Worm (Caenorhabditis elegans) whole organism, L1 larva: ENCODE data around the gene egl-46.

Source experiments
- C04F5.9 ChIP-seq: sonication (generic microtip); optimal IDR thresholded peaks from 2 replicates; lab custom pipeline; 2016; ENCODE audit warnings: missing genetic modification characterization, missing compliant biosample characterization
- C16A3.4 ChIP-seq: fragments of 150-350 bp; optimal IDR thresholded peaks from 2 replicates; lab custom pipeline; 2014; ENCODE audit warnings: missing biosample characterization, missing genetic modification characterization
- alr-1 ChIP-seq: fragments of 200-800 bp; sonication (Bioruptor generic); optimal IDR thresholded peaks from 2 replicates; lab custom pipeline; 2018; ENCODE audit warnings: borderline replicate concordance, mild to moderate bottlenecking, missing genetic modification characterization, missing compliant biosample characterization
- aly-2 ChIP-seq: fragments of 150-350 bp; optimal IDR thresholded peaks from 2 replicates; lab custom pipeline; 2014; ENCODE audit warnings: missing biosample characterization, missing genetic modification characterization
- ama-1 ChIP-seq: fragments of 150-350 bp; optimal IDR thresholded peaks from 2 replicates; lab custom pipeline; 2014
- blmp-1 ChIP-seq: fragments of 150-350 bp; optimal IDR thresholded peaks from 2 replicates; lab custom pipeline; 2014; ENCODE audit warnings: missing biosample characterization, missing genetic modification characterization
- ceh-82 ChIP-seq, 3 experiments: fragments of 150-350 bp in 1 of 3; sonication (generic microtip) in 2 of 3; optimal IDR thresholded peaks; 2 replicates each; lab custom pipeline; 2014 to 2017; ENCODE audit warnings: missing biosample characterization in 3 of 3, missing genetic modification characterization in 3 of 3
- ceh-88 ChIP-seq: fragments of 200-800 bp; sonication (Bioruptor generic); IDR thresholded peaks from 2 replicates; pipeline ENCODE4 v1.3.6; 2022; ENCODE audit warnings: missing genetic modification characterization, missing compliant biosample characterization
- dsc-1 ChIP-seq: sonication (generic microtip); optimal IDR thresholded peaks from 2 replicates; lab custom pipeline; 2016; ENCODE audit warnings: mild to moderate bottlenecking, missing genetic modification characterization, missing compliant biosample characterization
- egl-27 ChIP-seq, 2 experiments: fragments of 150-350 bp in 1 of 2; sonication (generic microtip); optimal IDR thresholded peaks; 3 replicates each; lab custom pipeline; 2017 to 2018; ENCODE audit warnings: missing biosample characterization in 2 of 2, missing genetic modification characterization in 2 of 2, missing genetic modification reagents in 2 of 2
- elt-2 ChIP-seq: sonication (generic microtip); optimal IDR thresholded peaks from 2 replicates; lab custom pipeline; 2016; ENCODE audit warnings: missing genetic modification characterization, mild to moderate bottlenecking, inconsistent platforms, missing compliant biosample characterization, missing genetic modification reagents
- ets-5 ChIP-seq: fragments of 200-800 bp; sonication (Bioruptor generic); IDR thresholded peaks from 2 replicates; pipeline ENCODE4 v1.3.6; 2022; ENCODE audit warnings: missing genetic modification characterization, missing compliant biosample characterization
- fkh-10 ChIP-seq: sonication (generic microtip); optimal IDR thresholded peaks from 2 replicates; lab custom pipeline; 2017; ENCODE audit warnings: missing biosample characterization, missing genetic modification reagents, missing genetic modification characterization
- fkh-8 ChIP-seq: sonication (generic microtip); optimal IDR thresholded peaks from 2 replicates; lab custom pipeline; 2016; ENCODE audit warnings: mild to moderate bottlenecking, missing genetic modification characterization, missing compliant biosample characterization
- grh-1 ChIP-seq: fragments of 200-800 bp; sonication (Bioruptor generic); IDR thresholded peaks from 2 replicates; pipeline ENCODE4 v1.3.6; 2022; ENCODE audit warnings: missing genetic modification reagents, missing genetic modification characterization, missing compliant biosample characterization
- hlh-17 ChIP-seq: fragments of 200-800 bp; sonication (Bioruptor generic); optimal IDR thresholded peaks from 2 replicates; lab custom pipeline; 2018; ENCODE audit warnings: missing genetic modification characterization, mild to moderate bottlenecking, missing compliant biosample characterization, moderate library complexity, borderline replicate concordance
- hlh-4 ChIP-seq: sonication (generic microtip); optimal IDR thresholded peaks from 2 replicates; lab custom pipeline; 2016; ENCODE audit warnings: mild to moderate bottlenecking, missing genetic modification characterization, missing compliant biosample characterization
- irx-1 ChIP-seq: sonication (generic microtip); optimal IDR thresholded peaks from 2 replicates; lab custom pipeline; 2016; ENCODE audit warnings: missing genetic modification characterization, missing compliant biosample characterization
- isw-1 ChIP-seq: fragments of 200-800 bp; sonication (Bioruptor generic); IDR thresholded peaks from 2 replicates; pipeline ENCODE4 v1.3.6; 2022; ENCODE audit warnings: missing genetic modification characterization, missing compliant biosample characterization
- lin-13 ChIP-seq: fragments of 150-350 bp; optimal IDR thresholded peaks from 2 replicates; lab custom pipeline; 2014; ENCODE audit warnings: missing biosample characterization, missing genetic modification reagents, missing genetic modification characterization
- lin-14 ChIP-seq: fragments of 200-800 bp; sonication (Bioruptor generic); optimal IDR thresholded peaks from 2 replicates; lab custom pipeline; 2018; ENCODE audit warnings: mild to moderate bottlenecking, missing genetic modification characterization, moderate library complexity, missing compliant biosample characterization
- lin-35 ChIP-seq, 2 experiments: fragments of 150-350 bp; optimal IDR thresholded peaks; 2 replicates each; lab custom pipeline; 2014; ENCODE audit warnings: missing biosample characterization in 2 of 2, missing genetic modification characterization in 2 of 2, missing genetic modification reagents in 2 of 2
- lin-39 ChIP-seq: fragments of 150-350 bp; optimal IDR thresholded peaks from 2 replicates; lab custom pipeline; 2014; ENCODE audit warnings: missing biosample characterization, missing genetic modification reagents, missing genetic modification characterization
- lir-3 ChIP-seq: sonication (generic microtip); optimal IDR thresholded peaks from 2 replicates; lab custom pipeline; 2016; ENCODE audit warnings: mild to moderate bottlenecking, missing genetic modification characterization, moderate library complexity, missing compliant biosample characterization; ENCODE audit not compliant: poor library complexity
- lsy-2 ChIP-seq, 2 experiments: fragments of 150-350 bp; optimal IDR thresholded peaks; 2 replicates each; lab custom pipeline; 2014; ENCODE audit warnings: missing biosample characterization in 2 of 2, missing genetic modification characterization in 2 of 2
- mab-9 ChIP-seq: fragments of 200-800 bp; sonication (Bioruptor generic); IDR thresholded peaks from 2 replicates; pipeline ENCODE4 v1.3.6; 2022; ENCODE audit warnings: missing genetic modification reagents, missing genetic modification characterization, missing compliant biosample characterization
- mdl-1 ChIP-seq, 2 experiments: fragments of 150-350 bp; optimal IDR thresholded peaks; 2 replicates each; lab custom pipeline; 2014 to 2017; ENCODE audit warnings: missing biosample characterization in 2 of 2, missing genetic modification characterization in 2 of 2, inconsistent platforms in 1 of 2
- mep-1 ChIP-seq: fragments of 150-350 bp; optimal IDR thresholded peaks from 2 replicates; lab custom pipeline; 2014; ENCODE audit warnings: missing biosample characterization, missing genetic modification characterization
- nhr-11 ChIP-seq: fragments of 150-350 bp; optimal IDR thresholded peaks from 2 replicates; lab custom pipeline; 2014; ENCODE audit warnings: missing biosample characterization, missing genetic modification characterization
- nhr-12 ChIP-seq: sonication (generic microtip); optimal IDR thresholded peaks from 2 replicates; lab custom pipeline; 2017; ENCODE audit warnings: missing biosample characterization, missing genetic modification characterization
- nhr-28 ChIP-seq: fragments of 150-350 bp; optimal IDR thresholded peaks from 2 replicates; lab custom pipeline; 2014; ENCODE audit warnings: missing biosample characterization, missing genetic modification characterization
- nhr-47 ChIP-seq: sonication (generic microtip); optimal IDR thresholded peaks from 2 replicates; lab custom pipeline; 2016; ENCODE audit warnings: mild to moderate bottlenecking, missing genetic modification characterization, moderate library complexity, missing compliant biosample characterization
- nhr-77 ChIP-seq: fragments of 150-350 bp; optimal IDR thresholded peaks from 2 replicates; lab custom pipeline; 2014; ENCODE audit warnings: missing biosample characterization, missing genetic modification characterization
- nhr-84 ChIP-seq: sonication (generic microtip); optimal IDR thresholded peaks from 2 replicates; lab custom pipeline; 2017; ENCODE audit warnings: missing biosample characterization, missing genetic modification characterization
- pag-3 ChIP-seq: sonication (generic microtip); optimal IDR thresholded peaks from 2 replicates; lab custom pipeline; 2017; ENCODE audit warnings: missing genetic modification characterization, mild to moderate bottlenecking, missing compliant biosample characterization, antibody characterized with exemption, borderline replicate concordance; ENCODE audit not compliant: insufficient read depth
- pax-3 ChIP-seq: fragments of 200-800 bp; sonication (Bioruptor generic); optimal IDR thresholded peaks from 2 replicates; lab custom pipeline; 2018; ENCODE audit warnings: mild to moderate bottlenecking, missing genetic modification characterization, moderate library complexity, missing compliant biosample characterization
- rnt-1 ChIP-seq: sonication (generic microtip); optimal IDR thresholded peaks from 2 replicates; lab custom pipeline; 2016; ENCODE audit warnings: mild to moderate bottlenecking, missing genetic modification characterization, moderate library complexity, missing compliant biosample characterization
- snu-23 ChIP-seq: sonication (generic microtip); optimal IDR thresholded peaks from 2 replicates; lab custom pipeline; 2016; ENCODE audit warnings: missing genetic modification characterization, missing compliant biosample characterization
- sptf-1 ChIP-seq: fragments of 150-350 bp; optimal IDR thresholded peaks from 2 replicates; lab custom pipeline; 2014; ENCODE audit warnings: missing biosample characterization, missing genetic modification characterization
- swsn-7 ChIP-seq: sonication (generic microtip); optimal IDR thresholded peaks from 2 replicates; lab custom pipeline; 2016; ENCODE audit warnings: missing genetic modification characterization, missing compliant biosample characterization
- unc-130 ChIP-seq: fragments of 150-350 bp; optimal IDR thresholded peaks from 2 replicates; lab custom pipeline; 2017; ENCODE audit warnings: missing biosample characterization, missing genetic modification characterization, inconsistent platforms
- unc-30 ChIP-seq: sonication (generic microtip); optimal IDR thresholded peaks from 2 replicates; lab custom pipeline; 2017; ENCODE audit warnings: missing biosample characterization, missing genetic modification characterization
- unc-62 ChIP-seq: fragments of 150-350 bp; optimal IDR thresholded peaks from 2 replicates; lab custom pipeline; 2014; ENCODE audit warnings: missing biosample characterization, missing genetic modification reagents, missing genetic modification characterization
- unc-86 ChIP-seq: sonication (generic microtip); optimal IDR thresholded peaks from 2 replicates; lab custom pipeline; 2016; ENCODE audit warnings: missing genetic modification characterization, missing compliant biosample characterization
- unc-98 ChIP-seq: fragments of 200-800 bp; sonication (Bioruptor generic); IDR thresholded peaks from 2 replicates; pipeline ENCODE4 v1.3.6; 2022; ENCODE audit warnings: missing genetic modification characterization, missing compliant biosample characterization
- vab-15 ChIP-seq: sonication (generic microtip); optimal IDR thresholded peaks from 2 replicates; lab custom pipeline; 2017; ENCODE audit warnings: missing genotype, mild to moderate bottlenecking, missing genetic modification characterization, missing compliant biosample characterization
- xbp-1 ChIP-seq: sonication (generic microtip); optimal IDR thresholded peaks from 2 replicates; lab custom pipeline; 2016; ENCODE audit warnings: missing genetic modification characterization, missing compliant biosample characterization
- zag-1 ChIP-seq: fragments of 150-350 bp; optimal IDR thresholded peaks from 2 replicates; lab custom pipeline; 2014; ENCODE audit warnings: missing biosample characterization, missing genetic modification characterization
- zip-4 ChIP-seq: fragments of 200-800 bp; sonication (Bioruptor generic); optimal IDR thresholded peaks from 2 replicates; lab custom pipeline; 2018; ENCODE audit warnings: mild to moderate bottlenecking, missing genetic modification characterization, moderate library complexity, missing compliant biosample characterization
- ztf-4 ChIP-seq: fragments of 150-350 bp; optimal IDR thresholded peaks from 2 replicates; lab custom pipeline; 2014; ENCODE audit warnings: missing biosample characterization, missing genetic modification characterization

Gene egl-46

DNA sequence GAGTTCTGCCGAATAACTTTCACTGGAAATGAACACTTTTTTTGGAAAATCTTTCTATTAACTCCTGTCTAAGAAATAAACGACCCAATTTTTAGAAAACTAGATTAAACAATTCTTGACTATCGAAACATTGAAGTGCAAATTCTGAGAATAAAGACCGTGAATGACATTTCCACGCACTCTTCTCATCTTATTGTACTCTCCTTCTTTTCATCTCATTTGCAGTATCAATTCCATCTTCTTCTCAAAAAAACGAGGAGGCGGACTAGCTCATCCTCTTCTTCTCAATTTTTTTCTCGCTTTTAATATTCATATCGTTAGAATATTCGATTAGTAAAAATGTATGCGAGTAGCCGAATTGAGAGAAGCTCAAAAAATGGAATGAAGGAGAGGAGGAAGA lies 19.7 kb downstream of the egl-46 start (continued):
- TF ChIP-seq ceh-88 (no peak), nhr-47 (tag; lab: Kevin White, UChicago) (peak; percentile 56), irx-1 (tag; lab: Kevin White, UChicago) (no peak), vab-15 (tag; lab: Kevin White, UChicago) (no peak), ets-5 (GFP tag; lab: Robert Waterston, UW) (no peak), zag-1 (no peak), aly-2 (no peak), unc-30 (no peak), lin-35 (GFP tag; optimal IDR thresholded peaks at IDR 0.05; lab: Kevin White, UChicago) (no peak), lin-39 (tag; lab: Kevin White, UChicago) (no peak), C04F5.9 (tag; lab: Kevin White, UChicago) (no peak), unc-130 (no peak), nhr-84 (tag; lab: Kevin White, UChicago) (no peak), unc-86 (peak; percentile 58), xbp-1 (peak; percentile 8), nhr-77 (tag; lab: Kevin White, UChicago) (no peak), hlh-4 (no peak), egl-27 (tag; optimal IDR thresholded peaks at IDR 0.05; lab: Kevin White, UChicago) (no peak), blmp-1 (tag; lab: Kevin White, UChicago) (no peak), C16A3.4 (tag; lab: Kevin White, UChicago) (no peak), sptf-1 (tag; lab: Kevin White, UChicago) (no peak), ceh-82 (tag; optimal IDR thresholded peaks at IDR 0.05; lab: Kevin White, UChicago) (no peak), fkh-8 (tag; lab: Kevin White, UChicago) (peak; percentile 28), lin-14 (GFP tag; lab: Kevin White, UChicago) (peak; percentile 74), swsn-7 (tag; lab: Kevin White, UChicago) (peak; percentile 8), unc-98 (no peak), pag-3 (tag; lab: Kevin White, UChicago) (no peak), dsc-1 (tag; lab: Kevin White, UChicago) (peak; percentile 91), ztf-4 (no peak), elt-2 (no peak), isw-1 (no peak), nhr-12 (tag; lab: Kevin White, UChicago) (no peak), mab-9 (GFP tag; lab: Robert Waterston, UW) (no peak), snu-23 (GFP tag; lab: Kevin White, UChicago) (no peak), fkh-10 (GFP tag; lab: Kevin White, UChicago) (peak; percentile 14), nhr-11 (no peak), mep-1 (tag; lab: Kevin White, UChicago) (no peak), pax-3 (tag; lab: Kevin White, UChicago) (peak; percentile 30), ama-1 (lab: Kevin White, UChicago) (no peak)
- TF ChIP-seq, all 84 proteins: peak for 12

DNA sequence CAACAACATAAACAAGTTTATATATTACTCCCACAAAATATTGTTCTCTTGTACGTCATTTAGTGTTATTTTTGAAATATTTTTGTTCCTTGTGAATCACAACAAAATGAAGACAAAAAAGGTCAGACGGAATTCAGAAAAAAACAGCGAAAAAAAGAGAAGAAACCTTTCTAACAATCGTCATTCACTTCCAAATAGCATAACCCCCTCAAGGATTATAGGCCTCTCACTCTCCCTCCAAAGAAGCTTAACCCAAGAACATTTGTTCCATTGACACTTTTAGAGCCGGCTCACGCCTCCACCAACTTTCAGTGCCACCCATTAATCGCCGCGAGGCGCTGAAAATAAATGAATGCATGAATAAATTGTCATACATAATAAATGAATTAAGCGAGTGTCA lies 21.8 kb downstream of the egl-46 start:
- TF ChIP-seq nhr-47 (tag; lab: Kevin White, UChicago), result no peak
- TF ChIP-seq hlh-17 (GFP tag; lab: Kevin White, UChicago), result no peak

DNA sequence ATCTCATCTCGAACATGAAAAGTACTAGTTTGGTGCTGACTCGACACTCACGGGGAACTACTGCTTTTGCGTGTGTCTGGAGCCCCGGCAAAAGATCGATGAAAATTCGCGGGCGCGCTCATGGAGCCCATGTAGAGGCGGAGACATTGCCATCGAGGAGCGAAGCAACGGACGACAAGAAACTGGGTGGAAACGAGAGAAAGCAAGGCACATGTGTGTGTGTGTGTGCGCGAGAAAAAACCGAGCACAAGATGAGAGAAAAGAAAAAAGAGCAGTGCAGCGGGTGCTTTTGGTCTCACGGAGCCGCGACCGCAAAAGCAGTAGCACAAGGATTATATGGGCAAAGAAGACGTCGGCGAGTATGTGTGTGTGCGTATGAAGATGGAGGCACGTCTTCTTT lies 22.6 kb downstream of the egl-46 start:
- TF ChIP-seq blmp-1 (tag; lab: Kevin White, UChicago) (no peak), rnt-1 (peak; percentile 26), zag-1 (no peak), alr-1 (no peak), C16A3.4 (tag; lab: Kevin White, UChicago) (no peak), aly-2 (no peak), unc-62 (GFP tag; lab: Kevin White, UChicago) (no peak), zip-4 (GFP tag; lab: Kevin White, UChicago) (no peak), lin-13 (no peak), hlh-4 (no peak), snu-23 (GFP tag; lab: Kevin White, UChicago) (peak; percentile 43), grh-1 (GFP tag; lab: Robert Waterston, UW) (no peak), nhr-11 (no peak), pag-3 (tag; lab: Kevin White, UChicago) (no peak), lin-14 (GFP tag; lab: Kevin White, UChicago) (peak; percentile 84), mep-1 (tag; lab: Kevin White, UChicago) (peak; percentile 23), lsy-2 (tag; optimal IDR thresholded peaks at IDR 0.05; lab: Kevin White, UChicago) (peak in 1 of 2 experiments; percentile 51), nhr-28 (no peak), lir-3 (tag; lab: Kevin White, UChicago) (no peak), ama-1 (lab: Kevin White, UChicago) (no peak), egl-27 (tag; optimal IDR thresholded peaks at IDR 0.05; lab: Kevin White, UChicago) (no peak), ceh-82 (tag; optimal IDR thresholded peaks at IDR 0.05; lab: Kevin White, UChicago) (peak; percentile 72 to 99 (median 91)), mdl-1 (tag; optimal IDR thresholded peaks at IDR 0.05; lab: Kevin White, UChicago) (peak in 1 of 2 experiments; percentile 46)
